Fruit fly (Drosophila melanogaster) whole organism, embryonic: ENCODE results near the gene CG46458.

Experiments
- Ada2b ChIP-seq: fragments of 200-800 bp; sonication (Bioruptor generic); IDR thresholded peaks from 2 replicates; pipeline ENCODE4 v1.3.6; 2022; ENCODE audit warnings: missing biosample characterization, missing genetic modification characterization
- Adf1 ChIP-seq: fragments of 200-800 bp; sonication (Bioruptor generic); IDR thresholded peaks from 2 replicates; pipeline ENCODE4 v1.3.6; 2022; ENCODE audit warnings: missing biosample characterization, missing genetic modification characterization
- Aef1 ChIP-seq: fragments of 200-800 bp; sonication (Bioruptor generic); IDR thresholded peaks from 3 replicates; pipeline ENCODE4 v1.3.6; 2022; ENCODE audit warnings: missing biosample characterization, missing genetic modification characterization
- CG10543 ChIP-seq: fragments of 200-800 bp; sonication (Bioruptor generic); optimal IDR thresholded peaks from 3 replicates; lab custom pipeline; 2017; ENCODE audit warnings: missing biosample characterization, mild to moderate bottlenecking, missing genetic modification characterization, moderate library complexity
- CG11723 ChIP-seq: fragments of 200-800 bp; sonication (Bioruptor generic); optimal IDR thresholded peaks from 2 replicates; lab custom pipeline; 2017; ENCODE audit warnings: missing biosample characterization, mild to moderate bottlenecking, missing genetic modification characterization
- CG12769 ChIP-seq: fragments of 200-800 bp; sonication (Bioruptor generic); optimal IDR thresholded peaks from 2 replicates; lab custom pipeline; 2019; ENCODE audit warnings: missing biosample characterization, mild to moderate bottlenecking, missing genetic modification characterization, moderate library complexity
- CG13894 ChIP-seq: fragments of 200-800 bp; sonication (Bioruptor generic); optimal IDR thresholded peaks from 3 replicates; lab custom pipeline; 2018; ENCODE audit warnings: missing biosample characterization, mild to moderate bottlenecking, missing genetic modification characterization, moderate library complexity
- CG15073 ChIP-seq: fragments of 200-800 bp; sonication (Bioruptor generic); optimal IDR thresholded peaks from 2 replicates; lab custom pipeline; 2016; ENCODE audit warnings: missing biosample characterization, missing genetic modification characterization
- CG1603 ChIP-seq: fragments of 200-800 bp; sonication (Bioruptor generic); optimal IDR thresholded peaks from 2 replicates; lab custom pipeline; 2019; ENCODE audit warnings: missing biosample characterization, mild to moderate bottlenecking, missing genetic modification characterization, moderate library complexity
- CG16779 ChIP-seq: fragments of 200-800 bp; sonication (Bioruptor generic); IDR thresholded peaks from 2 replicates; pipeline ENCODE4 v1.3.6; 2022; ENCODE audit warnings: missing biosample characterization, missing genetic modification characterization
- CG2120 ChIP-seq: fragments of 200-800 bp; sonication (Bioruptor generic); optimal IDR thresholded peaks from 3 replicates; lab custom pipeline; 2016; ENCODE audit warnings: missing biosample characterization, missing genetic modification characterization
- CG2199 ChIP-seq: fragments of 200-800 bp; sonication (Bioruptor generic); IDR thresholded peaks from 3 replicates; pipeline ENCODE4 v1.3.6; 2022; ENCODE audit warnings: missing biosample characterization, missing genetic modification characterization
- CG31224 ChIP-seq: fragments of 200-800 bp; sonication (Bioruptor generic); IDR thresholded peaks from 2 replicates; pipeline ENCODE4 v1.3.6; 2022; ENCODE audit warnings: missing biosample characterization, missing genetic modification characterization
- CG31441 ChIP-seq: fragments of 200-800 bp; sonication (Bioruptor generic); IDR thresholded peaks from 2 replicates; pipeline ENCODE4 v1.3.6; 2022; ENCODE audit warnings: missing biosample characterization, missing genetic modification characterization
- CG6683 ChIP-seq: fragments of 200-800 bp; sonication (Bioruptor generic); optimal IDR thresholded peaks from 2 replicates; lab custom pipeline; 2017; ENCODE audit warnings: missing biosample characterization, mild to moderate bottlenecking, missing genetic modification characterization, missing genetic modification reagents
- CG7987 ChIP-seq: fragments of 200-800 bp; sonication (Bioruptor generic); optimal IDR thresholded peaks from 2 replicates; lab custom pipeline; 2018; ENCODE audit warnings: missing biosample characterization, mild to moderate bottlenecking, missing genetic modification characterization, moderate library complexity
- CG8290 ChIP-seq, 3 experiments: fragments of 200-800 bp; sonication (Bioruptor generic); optimal IDR thresholded peaks; 2 replicates each; lab custom pipeline; 2016 to 2019; ENCODE audit warnings: missing biosample characterization in 3 of 3, missing genetic modification characterization in 3 of 3, mild to moderate bottlenecking in 2 of 3, moderate library complexity in 1 of 3
- CG8388 ChIP-seq: fragments of 200-800 bp; sonication (Bioruptor generic); optimal IDR thresholded peaks from 2 replicates; lab custom pipeline; 2019; ENCODE audit warnings: missing biosample characterization, mild to moderate bottlenecking, missing genetic modification characterization, moderate library complexity
- CTCF ChIP-seq: fragments of 200-800 bp; sonication (Bioruptor generic); optimal IDR thresholded peaks from 2 replicates; lab custom pipeline; 2017; ENCODE audit warnings: missing biosample characterization, mild to moderate bottlenecking, missing genetic modification characterization, moderate library complexity
- GATAe ChIP-seq: fragments of 200-800 bp; sonication (Bioruptor generic); conservative IDR thresholded peaks from 2 replicates; pipeline ENCODE4 v1.3.6; 2022; ENCODE audit warnings: missing biosample characterization, missing genetic modification characterization
- Myb ChIP-seq: fragments of 200-800 bp; sonication (Bioruptor generic); optimal IDR thresholded peaks from 2 replicates; lab custom pipeline; 2016; ENCODE audit warnings: missing biosample characterization, missing genetic modification characterization
- NFAT ChIP-seq: fragments of 200-800 bp; sonication (Bioruptor generic); IDR thresholded peaks from 2 replicates; pipeline ENCODE4 v1.3.6; 2022; ENCODE audit warnings: missing biosample characterization, missing genetic modification characterization
- Nf-YC ChIP-seq: fragments of 200-800 bp; optimal IDR thresholded peaks from 3 replicates; lab custom pipeline; 2019; ENCODE audit warnings: missing biosample characterization, mild to moderate bottlenecking, missing genetic modification characterization, moderate library complexity
- NfI ChIP-seq: fragments of 200-800 bp; sonication (Bioruptor generic); optimal IDR thresholded peaks from 3 replicates; lab custom pipeline; 2018; ENCODE audit warnings: missing biosample characterization, mild to moderate bottlenecking, missing genetic modification characterization, moderate library complexity
- Oaz ChIP-seq: fragments of 200-800 bp; sonication (Bioruptor generic); IDR thresholded peaks from 2 replicates; pipeline ENCODE4 v1.3.6; 2022; ENCODE audit warnings: missing biosample characterization, missing genetic modification characterization
- Sox102F ChIP-seq: fragments of 200-800 bp; sonication (Bioruptor generic); optimal IDR thresholded peaks from 2 replicates; lab custom pipeline; 2018; ENCODE audit warnings: missing biosample characterization, mild to moderate bottlenecking, missing genetic modification characterization, moderate library complexity
- Spps ChIP-seq: fragments of 200-800 bp; sonication (Bioruptor generic); optimal IDR thresholded peaks from 2 replicates; lab custom pipeline; 2018; ENCODE audit warnings: missing biosample characterization, mild to moderate bottlenecking, missing genetic modification characterization
- Stat92E ChIP-seq, 3 experiments: fragments of >200 bp in 2 of 3; fragments of 200-800 bp in 1 of 3; sonication (Bioruptor generic) in 1 of 3; optimal IDR thresholded peaks; 2 replicates each; lab custom pipeline; 2017 to 2019; ENCODE audit warnings: missing biosample characterization in 3 of 3, missing genetic modification characterization in 3 of 3, mild to moderate bottlenecking in 1 of 3, moderate library complexity in 1 of 3
- Trl ChIP-seq, 3 experiments: fragments of >200 bp in 2 of 3; fragments of 200-800 bp in 1 of 3; sonication (Bioruptor generic) in 1 of 3; optimal IDR thresholded peaks; 2 replicates in 1 of 3; 3 replicates in 2 of 3; lab custom pipeline; 2016 to 2017; ENCODE audit warnings: missing biosample characterization in 1 of 3, missing genetic modification characterization in 1 of 3
- abd-A ChIP-seq: fragments of 200-800 bp; sonication (Bioruptor generic); optimal IDR thresholded peaks from 3 replicates; lab custom pipeline; 2019; ENCODE audit warnings: missing biosample characterization, mild to moderate bottlenecking, missing genetic modification characterization, moderate library complexity
- aop ChIP-seq: fragments of 200-800 bp; sonication (Bioruptor generic); IDR thresholded peaks from 2 replicates; pipeline ENCODE4 v1.3.6; 2022; ENCODE audit warnings: missing biosample characterization, missing genetic modification characterization
- cg ChIP-seq: fragments of 200-800 bp; sonication (Bioruptor generic); optimal IDR thresholded peaks from 3 replicates; lab custom pipeline; 2019; ENCODE audit warnings: missing biosample characterization, mild to moderate bottlenecking, missing genetic modification characterization, moderate library complexity
- ci ChIP-seq: fragments of 200-800 bp; sonication (Bioruptor generic); IDR thresholded peaks from 3 replicates; pipeline ENCODE4 v1.3.6; 2022; ENCODE audit warnings: missing biosample characterization, missing genetic modification characterization
- ewg ChIP-seq: fragments of 200-800 bp; sonication (Bioruptor generic); optimal IDR thresholded peaks from 3 replicates; lab custom pipeline; 2017; ENCODE audit warnings: mild to moderate bottlenecking, missing biosample characterization, missing genetic modification reagents, missing genetic modification characterization
- gce ChIP-seq: fragments of 200-800 bp; sonication (Bioruptor generic); IDR thresholded peaks from 3 replicates; pipeline ENCODE4 v1.3.6; 2022; ENCODE audit warnings: missing biosample characterization, missing genetic modification characterization
- h ChIP-seq: fragments of >200 bp; optimal IDR thresholded peaks from 2 replicates; lab custom pipeline; 2017
- ham ChIP-seq: fragments of 200-800 bp; sonication (Bioruptor generic); IDR thresholded peaks from 2 replicates; pipeline ENCODE4 v1.3.6; 2022; ENCODE audit warnings: missing biosample characterization, missing genetic modification characterization
- insv ChIP-seq, 2 experiments: fragments of 200-800 bp; sonication (Bioruptor generic); optimal IDR thresholded peaks; 3 replicates each; lab custom pipeline; 2016 to 2018; ENCODE audit warnings: missing biosample characterization in 2 of 2, missing genetic modification characterization in 2 of 2
- kni ChIP-seq: fragments of 200-800 bp; sonication (Bioruptor generic); optimal IDR thresholded peaks from 3 replicates; lab custom pipeline; 2017; ENCODE audit warnings: mild to moderate bottlenecking, missing biosample characterization, missing genetic modification reagents, missing genetic modification characterization
- oc ChIP-seq: fragments of 200-800 bp; sonication (Bioruptor generic); optimal IDR thresholded peaks from 2 replicates; lab custom pipeline; 2018; ENCODE audit warnings: missing biosample characterization, mild to moderate bottlenecking, missing genetic modification characterization, moderate library complexity
- otp ChIP-seq: fragments of 200-800 bp; sonication (Bioruptor generic); IDR thresholded peaks from 3 replicates; pipeline ENCODE4, ENCODE4 v1.3.6; 2022; ENCODE audit warnings: missing biosample characterization, missing genetic modification characterization
- pros ChIP-seq: fragments of 200-800 bp; sonication (Bioruptor generic); optimal IDR thresholded peaks from 3 replicates; lab custom pipeline; 2019; ENCODE audit warnings: missing biosample characterization, mild to moderate bottlenecking, missing genetic modification characterization, moderate library complexity
- run ChIP-seq: fragments of 200-800 bp; sonication (Bioruptor generic); optimal IDR thresholded peaks from 3 replicates; lab custom pipeline; 2018; ENCODE audit warnings: missing biosample characterization, mild to moderate bottlenecking, missing genetic modification characterization
- salm ChIP-seq: fragments of 200-800 bp; sonication (Bioruptor generic); optimal IDR thresholded peaks from 2 replicates; lab custom pipeline; 2018; ENCODE audit warnings: missing biosample characterization, mild to moderate bottlenecking, missing genetic modification characterization
- sisA ChIP-seq: fragments of 200-800 bp; sonication (Bioruptor generic); IDR thresholded peaks from 2 replicates; pipeline ENCODE4 v1.3.6; 2022; ENCODE audit warnings: missing biosample characterization, missing genetic modification characterization
- slbo ChIP-seq: fragments of 200-800 bp; sonication (Bioruptor generic); IDR thresholded peaks from 2 replicates; pipeline ENCODE4 v1.3.6; 2022; ENCODE audit warnings: missing biosample characterization, missing genetic modification characterization
- sob ChIP-seq: fragments of 200-800 bp; sonication (Bioruptor generic); IDR thresholded peaks from 2 replicates; pipeline ENCODE4 v1.3.6; 2022; ENCODE audit warnings: missing biosample characterization, missing genetic modification characterization
- tll ChIP-seq, 2 experiments: fragments of 200-800 bp in 1 of 2; fragments of >200 bp in 1 of 2; sonication (Bioruptor generic) in 1 of 2; optimal IDR thresholded peaks; 2 replicates each; lab custom pipeline; 2017 to 2019; ENCODE audit warnings: missing biosample characterization in 2 of 2, missing genetic modification characterization in 2 of 2, mild to moderate bottlenecking in 1 of 2, moderate library complexity in 1 of 2
- vfl ChIP-seq: fragments of 200-800 bp; sonication (Bioruptor generic); optimal IDR thresholded peaks from 2 replicates; lab custom pipeline; 2016; ENCODE audit warnings: missing biosample characterization, missing genetic modification characterization
- z ChIP-seq: fragments of 200-800 bp; sonication (Bioruptor generic); IDR thresholded peaks from 3 replicates; pipeline ENCODE4 v1.3.6; 2022; ENCODE audit warnings: missing biosample characterization, missing genetic modification characterization
- zen ChIP-seq: fragments of 200-800 bp; sonication (Bioruptor generic); optimal IDR thresholded peaks from 3 replicates; lab custom pipeline; 2018; ENCODE audit warnings: missing biosample characterization, mild to moderate bottlenecking, missing genetic modification characterization, moderate library complexity

CG46458 gene

dm6 chr3R:7000693-7001187 is 42.6 kb upstream of the CG46458 start (continued):
- TF ChIP-seq vfl (GFP tag; lab: Kevin White, UChicago) (no peak), ham (GFP tag; lab: Robert Waterston, UW) (no peak), sisA (GFP tag; lab: Robert Waterston, UW) (no peak), salm (tag; lab: Kevin White, UChicago) (no peak), tll (GFP tag; optimal IDR thresholded peaks at IDR 0.05; lab: Kevin White, UChicago) (peak in 1 of 2 experiments; percentile 80), sob (no peak), Oaz (GFP tag; lab: Robert Waterston, UW) (no peak), CG1603 (tag; lab: Kevin White, UChicago) (no peak), CG11723 (GFP tag; lab: Kevin White, UChicago) (no peak), NfI (GFP tag; lab: Kevin White, UChicago) (no peak), NFAT (GFP tag; lab: Robert Waterston, UW) (no peak), ci (GFP tag; lab: Robert Waterston, UW) (peak; percentile 72; the same call in 2 of the 3 replicates), slbo (GFP tag; lab: Robert Waterston, UW) (no peak), CG8388 (no peak), CG2199 (GFP tag; lab: Robert Waterston, UW) (no peak), Ada2b (GFP tag; lab: Robert Waterston, UW) (no peak), aop (GFP tag; lab: Robert Waterston, UW) (no peak), Stat92E (GFP tag; optimal IDR thresholded peaks at IDR 0.05; lab: Kevin White, UChicago) (peak in 1 of 3 experiments; percentile 46), gce (GFP tag; lab: Robert Waterston, UW) (no peak), CG31441 (GFP tag; lab: Robert Waterston, UW) (no peak), CG31224 (GFP tag; lab: Robert Waterston, UW) (no peak), ewg (GFP tag; lab: Kevin White, UChicago) (peak; percentile 90), Myb (GFP tag; lab: Kevin White, UChicago) (no peak), CG8290 (GFP tag; optimal IDR thresholded peaks at IDR 0.05; lab: Kevin White, UChicago) (no peak), CG8290 (tag; optimal IDR thresholded peaks at IDR 0.05; lab: Kevin White, UChicago) (peak in 1 of 2 experiments; percentile 3), run (tag; lab: Kevin White, UChicago) (no peak), CTCF (no peak), h (no peak), CG12769 (tag; lab: Kevin White, UChicago) (peak; percentile 6), GATAe (no peak), CG10543 (peak; percentile 17)

- TF ChIP-seq Aef1 (GFP tag; lab: Robert Waterston, UW) (no peak), pros (peak; percentile 42), CG7987 (no peak), CG6683 (GFP tag; lab: Kevin White, UChicago) (no peak), kni (GFP tag; lab: Kevin White, UChicago) (peak; percentile 12), Nf-YC (peak; percentile 2), CG13894 (tag; lab: Kevin White, UChicago) (no peak), CG15073 (GFP tag; lab: Kevin White, UChicago) (no peak), Sox102F (GFP tag; lab: Kevin White, UChicago) (no peak), Spps (no peak), cg (GFP tag; lab: Kevin White, UChicago) (peak; percentile 39), insv (GFP tag; optimal IDR thresholded peaks at IDR 0.05; lab: Kevin White, UChicago) (peak in 1 of 2 experiments; percentile 87), zen (tag; lab: Kevin White, UChicago) (peak; percentile 15), abd-A (tag; lab: Kevin White, UChicago) (peak; percentile 92), Trl (optimal IDR thresholded peaks at IDR 0.05; lab: Kevin White, UChicago) (peak; percentile 5 to 36), Trl (GFP tag; optimal IDR thresholded peaks at IDR 0.05; lab: Kevin White, UChicago) (no peak), Adf1 (GFP tag; lab: Robert Waterston, UW) (peak; percentile 96), otp (no peak), CG2120 (GFP tag; lab: Kevin White, UChicago) (no peak), oc (no peak), z (peak; percentile 88), CG16779 (GFP tag; lab: Robert Waterston, UW) (no peak)
Observed at dm6 chr3R:6999154-6999710, 41.1 kb upstream of the CG46458 start, which contains the start of gene Antp. Gene Antp (minus strand): TSS chr3R:6999228.
